Worm (Caenorhabditis elegans) whole organism, L4/young adult: ENCODE measurements around the gene F17A2.13.

Source experiments
- W03F9.2 ChIP-seq: fragments of 150-350 bp; optimal IDR thresholded peaks from 2 replicates; lab custom pipeline; 2014; ENCODE audit warnings: missing biosample characterization, missing genetic modification characterization
- dao-5 ChIP-seq: sonication (generic microtip); optimal IDR thresholded peaks from 2 replicates; lab custom pipeline; 2016; ENCODE audit warnings: missing genotype, missing genetic modification characterization, moderate library complexity, missing compliant biosample characterization
- him-1 ChIP-seq: sonication (generic microtip); optimal IDR thresholded peaks from 2 replicates; lab custom pipeline; 2016; ENCODE audit warnings: missing genotype, missing genetic modification reagents, missing genetic modification characterization, missing compliant biosample characterization

The F17A2.13 gene

DNA sequence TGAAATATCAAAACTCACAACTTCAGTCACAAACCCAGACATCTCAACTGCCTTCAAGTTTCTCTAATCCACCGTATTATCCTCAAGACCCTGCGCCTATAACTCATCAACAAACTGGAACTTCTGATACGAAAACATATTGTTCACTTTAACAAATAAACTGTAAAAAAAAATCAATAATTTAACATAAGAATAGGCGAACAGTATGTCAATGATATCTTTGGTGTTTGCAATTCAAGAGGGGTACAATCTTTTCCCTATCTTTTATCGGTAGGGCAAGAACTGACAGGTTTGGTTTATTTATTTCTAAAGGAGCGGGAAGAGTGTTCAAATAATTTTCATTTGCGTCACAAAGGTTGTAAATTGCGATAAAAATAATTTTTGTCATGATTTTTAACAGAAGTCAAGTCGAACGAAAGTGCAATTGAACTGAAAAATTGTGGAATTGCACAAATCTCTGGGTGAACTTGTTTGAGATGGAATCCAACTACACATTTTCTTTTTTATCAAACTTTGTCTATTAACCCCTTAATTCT is 41.6 kb downstream of the F17A2.13 start:
- peak; percentile 99 for TF ChIP-seq W03F9.2 (tag; lab: Kevin White, UChicago)
- TF ChIP-seq dao-5 (tag; lab: Kevin White, UChicago): peak; percentile 76
- peak; percentile 99 for TF ChIP-seq him-1

DNA sequence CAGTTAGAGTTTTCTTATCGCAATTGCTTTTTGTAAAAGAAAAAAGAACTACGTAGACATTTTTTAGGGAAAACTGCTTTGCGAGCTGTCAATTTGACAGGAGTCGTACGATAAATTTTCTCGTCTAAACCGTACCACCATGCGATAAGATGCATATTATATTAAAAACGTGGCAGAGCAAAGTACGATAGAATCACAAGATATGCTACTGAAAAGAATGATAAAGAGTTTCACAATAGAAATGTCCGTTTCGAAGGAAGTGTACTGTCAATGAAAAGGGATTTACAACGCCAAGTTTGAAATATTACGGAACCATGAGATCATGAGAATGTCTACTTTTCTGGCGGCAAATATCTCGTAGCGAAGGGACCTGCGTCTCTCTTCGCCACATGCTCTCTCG is 43.3 kb downstream of the F17A2.13 start, which contains the start of gene F19H6.5:
Gene F19H6.5, minus strand, starts transcription at position 101 of the 400 bp plus-strand sequence.
- TF ChIP-seq dao-5 (tag; lab: Kevin White, UChicago) (no peak), W03F9.2 (tag; lab: Kevin White, UChicago) (no peak), him-1 (no peak)

DNA sequence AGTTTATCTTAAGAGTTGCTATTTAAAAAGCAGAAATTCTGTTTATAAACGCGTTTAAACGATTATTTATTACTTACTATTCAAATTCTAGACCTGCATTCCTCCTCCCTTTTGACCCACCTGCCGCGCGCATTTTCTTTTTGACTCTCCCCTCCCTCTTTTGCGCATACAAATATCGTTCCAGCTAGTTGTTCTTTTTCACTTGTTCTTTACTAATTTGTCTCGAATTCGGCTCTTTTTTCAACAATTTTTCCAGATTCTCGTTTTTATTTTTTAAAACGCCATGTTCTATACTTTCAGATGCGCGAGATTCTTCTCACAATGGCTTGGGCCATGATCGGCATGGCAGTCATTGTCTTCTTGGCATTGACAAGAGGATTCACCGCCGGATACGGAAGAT is 43.9 kb downstream of the F17A2.13 start, which contains the start of gene F19H6.4:
Gene F19H6.4, plus strand, starts transcription at position 301 of the 400 bp plus-strand sequence.
- TF ChIP-seq him-1 (no peak), dao-5 (tag; lab: Kevin White, UChicago) (no peak), W03F9.2 (tag; lab: Kevin White, UChicago) (no peak)

DNA sequence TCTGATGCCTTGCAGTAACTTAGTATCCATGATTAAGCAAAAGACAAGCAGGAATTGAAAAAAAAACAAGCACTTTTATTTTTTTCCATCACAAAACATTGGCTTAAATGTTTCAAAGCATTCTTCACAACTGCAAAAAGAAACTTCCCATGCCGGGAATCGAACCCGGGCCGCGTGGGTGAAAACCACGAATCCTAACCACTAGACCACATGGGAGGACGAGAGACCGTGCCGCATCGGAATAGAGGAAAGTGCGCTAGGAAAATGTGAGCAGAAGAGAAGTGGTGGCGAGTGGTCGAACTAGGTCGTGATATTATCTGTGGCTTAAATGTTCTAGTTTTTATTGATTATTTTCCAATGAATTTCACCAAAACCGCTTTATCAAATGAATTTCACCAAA is 46.0 kb downstream of the F17A2.13 start:
- TF ChIP-seq W03F9.2 (tag; lab: Kevin White, UChicago) (no peak), him-1 (no peak), dao-5 (tag; lab: Kevin White, UChicago) (no peak)

DNA sequence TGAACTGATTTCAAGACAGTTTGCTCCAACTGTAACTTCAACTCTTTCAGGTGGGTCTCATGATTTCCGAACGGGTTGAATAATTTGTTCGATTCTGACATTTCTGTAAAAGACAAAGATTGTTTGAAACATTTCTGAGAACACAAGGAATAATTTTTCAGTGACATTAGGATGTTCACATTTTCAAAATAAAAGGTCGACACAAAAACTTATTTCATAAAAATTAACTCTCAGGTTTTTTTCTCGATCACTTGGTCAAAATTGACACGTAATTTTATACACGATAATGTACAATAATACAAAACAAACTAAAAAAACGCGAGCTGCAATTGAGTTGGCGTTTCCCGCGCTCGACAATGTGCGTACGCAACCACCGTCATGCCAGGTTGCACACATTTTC is 49.9 kb downstream of the F17A2.13 start, which contains the start of gene rif-1.2:
Gene rif-1.2, minus strand, starts transcription at position 101 of the 400 bp plus-strand sequence.
- TF ChIP-seq him-1 (no peak), W03F9.2 (tag; lab: Kevin White, UChicago) (no peak), dao-5 (tag; lab: Kevin White, UChicago) (no peak)
